Worm (Caenorhabditis elegans) whole organism, midembryonic: ENCODE measurements around the gene H03A11.2.

Experiments used
- T22C8.4 ChIP-seq: fragments of 200-800 bp; sonication (Bioruptor generic); IDR thresholded peaks from 2 replicates; pipeline ENCODE4 v1.3.6; 2022; ENCODE audit warnings: missing genetic modification characterization, missing compliant biosample characterization
- cog-1 ChIP-seq: sonication (generic microtip); optimal IDR thresholded peaks from 2 replicates; lab custom pipeline; 2016; ENCODE audit warnings: missing genetic modification characterization, missing compliant biosample characterization
- flt-1 ChIP-seq: fragments of 200-800 bp; sonication (Bioruptor generic); IDR thresholded peaks from 2 replicates; pipeline ENCODE4 v1.3.6; 2022; ENCODE audit warnings: missing genetic modification characterization, missing compliant biosample characterization
- klf-2 ChIP-seq: fragments of 200-800 bp; sonication (Bioruptor generic); conservative IDR thresholded peaks from 2 replicates; pipeline ENCODE4 v1.3.6; 2022; ENCODE audit warnings: missing genetic modification reagents, missing genetic modification characterization, missing compliant biosample characterization
- med-1 ChIP-seq: sonication (generic microtip); optimal IDR thresholded peaks from 2 replicates; lab custom pipeline; 2017; ENCODE audit warnings: missing genetic modification characterization, mild to moderate bottlenecking, missing compliant biosample characterization, antibody characterized with exemption, missing genetic modification reagents; ENCODE audit not compliant: insufficient read depth
- ref-1 ChIP-seq: fragments of 200-800 bp; sonication (Bioruptor generic); conservative IDR thresholded peaks from 2 replicates; pipeline ENCODE4 v1.3.6; 2022; ENCODE audit warnings: missing genetic modification reagents, missing genetic modification characterization, missing compliant biosample characterization
- tab-1 ChIP-seq: fragments of 200-800 bp; sonication (Bioruptor generic); IDR thresholded peaks from 2 replicates; pipeline ENCODE4 v1.3.6; 2022; ENCODE audit warnings: missing genetic modification characterization, missing compliant biosample characterization
- ztf-29 ChIP-seq: fragments of 200-800 bp; sonication (Bioruptor generic); IDR thresholded peaks from 2 replicates; pipeline ENCODE4 v1.3.6; 2022; ENCODE audit warnings: missing genetic modification reagents, missing genetic modification characterization, missing compliant biosample characterization

DNA sequence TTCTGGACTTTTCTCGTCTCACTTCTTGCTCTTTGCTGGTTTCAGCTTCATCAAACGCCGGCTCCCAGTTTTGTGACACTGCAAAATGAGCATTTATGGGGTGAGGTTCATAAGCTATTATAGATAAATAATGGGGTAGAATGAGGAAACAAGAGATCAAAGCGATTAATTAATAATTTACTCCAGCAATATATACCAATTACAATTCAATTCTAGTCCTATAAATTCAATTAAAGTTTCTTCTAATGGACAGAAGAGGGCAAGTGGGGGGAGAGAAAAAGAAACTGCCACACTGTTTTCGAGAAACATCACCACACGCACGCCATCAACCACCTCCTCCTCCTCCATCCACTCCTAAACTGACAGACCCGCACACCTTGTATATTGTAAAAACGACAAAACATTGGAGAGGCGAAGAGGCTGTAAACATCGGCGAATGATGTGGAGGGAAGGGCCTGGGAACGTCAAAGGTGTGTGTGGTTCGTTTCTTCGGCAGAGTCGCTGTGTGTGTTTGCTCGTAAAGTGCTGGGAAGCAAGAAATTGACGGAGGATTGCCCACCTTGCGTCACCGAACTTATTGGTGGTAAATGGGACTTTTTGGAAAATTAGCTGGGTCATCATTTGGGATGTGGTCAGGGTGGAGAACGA, 17.1 kb downstream of the H03A11.2 start, which contains the start of the genes H03A11.13 and famk-1:
- no peak for TF ChIP-seq ref-1 (GFP tag; lab: Robert Waterston, UW)
- TF ChIP-seq klf-2 (GFP tag; lab: Robert Waterston, UW), result no peak
- TF ChIP-seq T22C8.4 (GFP tag; lab: Robert Waterston, UW), result no peak
- no peak for TF ChIP-seq cog-1 (tag; lab: Kevin White, UChicago)
- TF ChIP-seq ztf-29, result no peak
- no peak for TF ChIP-seq flt-1
- no peak for TF ChIP-seq med-1
- no peak for TF ChIP-seq tab-1 (GFP tag; lab: Robert Waterston, UW)
